Worm (Caenorhabditis elegans) whole organism, mixed stage, embryonic: ENCODE results near the gene nhr-14.

ENCODE experiments used
- bed-3 ChIP-seq: fragments of 200-800 bp; sonication (Bioruptor generic); optimal IDR thresholded peaks from 3 replicates; lab custom pipeline; 2018; ENCODE audit warnings: mild to moderate bottlenecking, missing genetic modification characterization, moderate library complexity, missing compliant biosample characterization
- blmp-1 ChIP-seq: fragments of 150-350 bp; optimal IDR thresholded peaks from 2 replicates; lab custom pipeline; 2014; ENCODE audit warnings: missing biosample characterization, missing genetic modification characterization
- ceh-39 ChIP-seq: fragments of 150-350 bp; optimal IDR thresholded peaks from 2 replicates; lab custom pipeline; 2014; ENCODE audit warnings: missing biosample characterization, missing genetic modification characterization
- ces-1 ChIP-seq: fragments of 150-350 bp; optimal IDR thresholded peaks from 2 replicates; lab custom pipeline; 2014; ENCODE audit warnings: missing biosample characterization, missing genetic modification reagents, missing genetic modification characterization
- cnd-1 ChIP-seq: fragments of 200-800 bp; sonication (Bioruptor generic); optimal IDR thresholded peaks from 2 replicates; lab custom pipeline; 2018; ENCODE audit warnings: mild to moderate bottlenecking, missing genetic modification characterization, missing compliant biosample characterization
- drap-1 ChIP-seq: fragments of 200-800 bp; sonication (Bioruptor generic); optimal IDR thresholded peaks from 3 replicates; lab custom pipeline; 2018; ENCODE audit warnings: mild to moderate bottlenecking, missing genetic modification characterization, missing compliant biosample characterization
- elt-1 ChIP-seq: sonication (generic microtip); optimal IDR thresholded peaks from 2 replicates; lab custom pipeline; 2017; ENCODE audit warnings: missing genetic modification characterization, mild to moderate bottlenecking, missing compliant biosample characterization, antibody characterized with exemption, moderate library complexity, borderline replicate concordance; ENCODE audit not compliant: insufficient read depth
- elt-3 ChIP-seq: fragments of 150-350 bp; optimal IDR thresholded peaks from 2 replicates; lab custom pipeline; 2014; ENCODE audit warnings: missing biosample characterization, missing genetic modification characterization
- flh-1 ChIP-seq: fragments of 200-800 bp; sonication (Bioruptor generic); optimal IDR thresholded peaks from 2 replicates; lab custom pipeline; 2018; ENCODE audit warnings: mild to moderate bottlenecking, missing genetic modification characterization, moderate library complexity, missing compliant biosample characterization
- ham-2 ChIP-seq: fragments of 200-800 bp; sonication (Bioruptor generic); optimal IDR thresholded peaks from 2 replicates; lab custom pipeline; 2018; ENCODE audit warnings: mild to moderate bottlenecking, missing genetic modification characterization, missing compliant biosample characterization
- hlh-1 ChIP-seq: fragments of 150-350 bp; optimal IDR thresholded peaks from 2 replicates; lab custom pipeline; 2014; ENCODE audit warnings: missing biosample characterization, missing genetic modification reagents, missing genetic modification characterization
- lin-13 ChIP-seq: fragments of 150-350 bp; optimal IDR thresholded peaks from 2 replicates; lab custom pipeline; 2014; ENCODE audit warnings: missing biosample characterization, missing genetic modification characterization
- lin-32 ChIP-seq: fragments of 200-800 bp; sonication (Bioruptor generic); optimal IDR thresholded peaks from 2 replicates; lab custom pipeline; 2018; ENCODE audit warnings: mild to moderate bottlenecking, missing genetic modification characterization, missing compliant biosample characterization
- mab-5 ChIP-seq: fragments of 150-350 bp; optimal IDR thresholded peaks from 2 replicates; lab custom pipeline; 2014; ENCODE audit warnings: missing biosample characterization, missing genetic modification characterization
- mep-1 ChIP-seq: fragments of 150-350 bp; optimal IDR thresholded peaks from 2 replicates; lab custom pipeline; 2017; ENCODE audit warnings: missing biosample characterization, missing genetic modification reagents, missing genetic modification characterization, inconsistent platforms
- mls-2 ChIP-seq: sonication (generic microtip); optimal IDR thresholded peaks from 2 replicates; lab custom pipeline; 2016; ENCODE audit warnings: mild to moderate bottlenecking, missing genetic modification characterization, moderate library complexity, missing compliant biosample characterization
- nhr-12 ChIP-seq: fragments of 150-350 bp; optimal IDR thresholded peaks from 2 replicates; lab custom pipeline; 2014; ENCODE audit warnings: missing biosample characterization, missing genetic modification characterization
- nhr-2 ChIP-seq: fragments of 150-350 bp; optimal IDR thresholded peaks from 2 replicates; lab custom pipeline; 2014; ENCODE audit warnings: missing biosample characterization, missing genetic modification characterization
- nhr-28 ChIP-seq: fragments of 150-350 bp; optimal IDR thresholded peaks from 2 replicates; lab custom pipeline; 2014; ENCODE audit warnings: missing biosample characterization, missing genetic modification characterization
- nhr-76 ChIP-seq: sonication (generic microtip); optimal IDR thresholded peaks from 2 replicates; lab custom pipeline; 2017; ENCODE audit warnings: missing biosample characterization, missing genetic modification characterization
- pha-4 ChIP-seq: fragments of 150-350 bp; optimal IDR thresholded peaks from 2 replicates; lab custom pipeline; 2018; ENCODE audit warnings: missing biosample characterization, missing genetic modification reagents, missing genetic modification characterization
- sem-2 ChIP-seq: fragments of 200-800 bp; sonication (Bioruptor generic); optimal IDR thresholded peaks from 2 replicates; lab custom pipeline; 2018; ENCODE audit warnings: mild to moderate bottlenecking, missing genetic modification characterization, missing compliant biosample characterization
- snpc-4 ChIP-seq: fragments of 150-350 bp; optimal IDR thresholded peaks from 2 replicates; lab custom pipeline; 2014; ENCODE audit warnings: missing biosample characterization, missing genetic modification characterization
- sptf-1 ChIP-seq: sonication (generic microtip); optimal IDR thresholded peaks from 2 replicates; lab custom pipeline; 2017; ENCODE audit warnings: mild to moderate bottlenecking, missing genetic modification characterization, moderate library complexity, missing compliant biosample characterization
- tbx-8 ChIP-seq: fragments of 200-800 bp; sonication (Bioruptor generic); optimal IDR thresholded peaks from 2 replicates; lab custom pipeline; 2018; ENCODE audit warnings: mild to moderate bottlenecking, missing genetic modification characterization, moderate library complexity, missing compliant biosample characterization
- unc-120 ChIP-seq: sonication (generic microtip); optimal IDR thresholded peaks from 2 replicates; lab custom pipeline; 2017; ENCODE audit warnings: missing genetic modification characterization, missing compliant biosample characterization; ENCODE audit not compliant: poor library complexity, severe bottlenecking
- unc-39 ChIP-seq: fragments of 150-350 bp; optimal IDR thresholded peaks from 2 replicates; lab custom pipeline; 2014; ENCODE audit warnings: missing biosample characterization, missing genetic modification characterization
- zip-8 ChIP-seq: fragments of 150-350 bp; optimal IDR thresholded peaks from 2 replicates; lab custom pipeline; 2014; ENCODE audit warnings: missing biosample characterization, missing genetic modification characterization

Gene nhr-14

ce11 chrX:8459789-8460188 is 16.2 kb downstream of the nhr-14 start:
- no peak for TF ChIP-seq mls-2 (tag; lab: Kevin White, UChicago)
- no peak for TF ChIP-seq elt-3 (tag; lab: Kevin White, UChicago)
- TF ChIP-seq ces-1 = no peak
- no peak for TF ChIP-seq unc-120 (tag; lab: Kevin White, UChicago)
- no peak for TF ChIP-seq nhr-2
- TF ChIP-seq unc-39 (tag; lab: Kevin White, UChicago) = no peak
- no peak for TF ChIP-seq tbx-8 (GFP tag; lab: Kevin White, UChicago)
- TF ChIP-seq lin-32 (GFP tag; lab: Kevin White, UChicago) = no peak
- TF ChIP-seq mep-1 (tag; lab: Kevin White, UChicago) = no peak

- no peak for TF ChIP-seq ceh-39
- no peak for TF ChIP-seq unc-39 (tag; lab: Kevin White, UChicago)
- no peak for TF ChIP-seq elt-1
- TF ChIP-seq nhr-76 = no peak
- TF ChIP-seq snpc-4 = no peak
- no peak for TF ChIP-seq nhr-2
- no peak for TF ChIP-seq sem-2
These were observed 18.7 kb downstream of the nhr-14 start, which contains the start of gene F16F9.3 for ce11 chrX:8457314-8457713. Gene F16F9.3, plus strand, starts transcription at chrX:8457614.

- TF ChIP-seq lin-13 (tag; lab: Kevin White, UChicago) = no peak
- no peak for TF ChIP-seq elt-3 (tag; lab: Kevin White, UChicago)
- no peak for TF ChIP-seq mab-5 (tag; lab: Kevin White, UChicago)
- TF ChIP-seq ces-1 = no peak
- no peak for TF ChIP-seq bed-3 (GFP tag; lab: Kevin White, UChicago)
- TF ChIP-seq cnd-1 = no peak
- TF ChIP-seq mls-2 (tag; lab: Kevin White, UChicago) = no peak
- no peak for TF ChIP-seq nhr-2
- TF ChIP-seq sem-2 = no peak
- TF ChIP-seq ham-2 (GFP tag; lab: Kevin White, UChicago) = no peak
- no peak for TF ChIP-seq zip-8
- no peak for TF ChIP-seq mep-1 (tag; lab: Kevin White, UChicago)
- no peak for TF ChIP-seq blmp-1 (tag; lab: Kevin White, UChicago)
- TF ChIP-seq nhr-28 (tag; lab: Kevin White, UChicago) = no peak
- TF ChIP-seq tbx-8 (GFP tag; lab: Kevin White, UChicago) = no peak
- TF ChIP-seq elt-1 = no peak
- TF ChIP-seq unc-39 (tag; lab: Kevin White, UChicago) = no peak
These were observed 20.3 kb downstream of the nhr-14 start, which contains the start of gene dpy-6 for ce11 chrX:8455590-8456166. Gene dpy-6, minus strand, starts transcription at chrX:8455640.

ce11 chrX:8446108-8446507 is 29.9 kb downstream of the nhr-14 start, which contains the start of gene F16F9.1:
Gene F16F9.1, plus strand, starts transcription at chrX:8446408.
- TF ChIP-seq cnd-1 (no peak), drap-1 (no peak), hlh-1 (tag; lab: Kevin White, UChicago) (no peak), nhr-28 (tag; lab: Kevin White, UChicago) (no peak), pha-4 (tag; lab: Kevin White, UChicago) (no peak), unc-39 (tag; lab: Kevin White, UChicago) (no peak), nhr-76 (no peak), flh-1 (GFP tag; lab: Kevin White, UChicago) (no peak), elt-3 (tag; lab: Kevin White, UChicago) (no peak), nhr-2 (no peak), ceh-39 (no peak), bed-3 (GFP tag; lab: Kevin White, UChicago) (no peak), tbx-8 (GFP tag; lab: Kevin White, UChicago) (no peak), zip-8 (no peak), lin-13 (tag; lab: Kevin White, UChicago) (no peak), nhr-12 (tag; lab: Kevin White, UChicago) (no peak), ham-2 (GFP tag; lab: Kevin White, UChicago) (no peak), ces-1 (no peak)

- TF ChIP-seq flh-1 (GFP tag; lab: Kevin White, UChicago) (no peak), elt-1 (no peak), drap-1 (no peak), elt-3 (tag; lab: Kevin White, UChicago) (no peak), ces-1 (peak; percentile 94), sptf-1 (tag; lab: Kevin White, UChicago) (no peak)
These were observed 31.1 kb downstream of the nhr-14 start for ce11 chrX:8444922-8445321.
